Worm (Caenorhabditis elegans) whole organism, L2 larva: ENCODE data around the gene math-3.

Experiments used
- egl-27 ChIP-seq: sonication (generic microtip); optimal IDR thresholded peaks from 3 replicates; lab custom pipeline; 2017; ENCODE audit warnings: missing biosample characterization, missing genetic modification reagents, missing genetic modification characterization
- nhr-129 ChIP-seq: fragments of 150-350 bp; optimal IDR thresholded peaks from 2 replicates; lab custom pipeline; 2014; ENCODE audit warnings: missing biosample characterization, missing genetic modification characterization
- zag-1 ChIP-seq: fragments of 150-350 bp; optimal IDR thresholded peaks from 2 replicates; lab custom pipeline; 2014; ENCODE audit warnings: missing biosample characterization, missing genetic modification characterization
- ztf-11 ChIP-seq: sonication (generic microtip); optimal IDR thresholded peaks from 2 replicates; lab custom pipeline; 2017; ENCODE audit warnings: missing biosample characterization, missing genetic modification characterization

DNA sequence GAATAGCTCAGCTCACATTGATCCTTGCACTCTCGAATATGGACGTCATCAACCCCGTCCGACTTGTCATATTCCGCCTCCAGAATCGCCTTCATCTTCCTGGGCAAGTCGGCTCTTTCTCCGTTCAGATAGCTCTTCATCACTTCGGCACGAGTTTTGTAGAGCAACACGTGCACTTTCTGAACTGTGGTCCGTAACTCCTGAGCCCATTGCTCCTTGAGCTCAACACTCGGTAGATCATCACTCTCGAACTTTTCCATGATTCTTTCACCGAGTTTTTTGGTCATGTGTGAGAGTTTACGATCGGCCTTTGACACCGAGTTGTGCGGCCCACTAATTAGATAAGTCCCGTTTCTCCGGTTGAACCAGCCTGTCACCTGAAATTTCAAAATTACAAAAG is 36.7 kb upstream of the math-3 start:
- TF ChIP-seq egl-27 (tag; lab: Kevin White, UChicago), result no peak
- TF ChIP-seq zag-1 (tag; lab: Kevin White, UChicago), result no peak
- no peak for TF ChIP-seq nhr-129 (tag; lab: Kevin White, UChicago)
- no peak for TF ChIP-seq ztf-11
